Fruit fly (Drosophila melanogaster) whole organism, embryonic: ENCODE measurements around the gene SkpC.

ENCODE experiments used
- Atf6 ChIP-seq: fragments of 200-800 bp; sonication (Bioruptor generic); IDR thresholded peaks from 2 replicates; pipeline ENCODE4 v1.3.6; 2022; ENCODE audit warnings: missing biosample characterization, missing genetic modification characterization
- Bgb ChIP-seq: fragments of 200-800 bp; sonication (Bioruptor generic); IDR thresholded peaks from 2 replicates; pipeline ENCODE4 v1.3.6; 2022; ENCODE audit warnings: missing biosample characterization, missing genetic modification characterization; ENCODE audit not compliant: partially characterized antibody
- CG10979 ChIP-seq: fragments of 200-800 bp; sonication (Bioruptor generic); optimal IDR thresholded peaks from 2 replicates; lab custom pipeline; 2018; ENCODE audit warnings: missing biosample characterization, mild to moderate bottlenecking, missing genetic modification characterization, moderate library complexity
- CG11398 ChIP-seq: fragments of 200-800 bp; sonication (Bioruptor generic); optimal IDR thresholded peaks from 2 replicates; lab custom pipeline; 2016; ENCODE audit warnings: missing biosample characterization, missing genetic modification characterization
- CG11504 ChIP-seq: fragments of 200-800 bp; sonication (Bioruptor generic); optimal IDR thresholded peaks from 3 replicates; lab custom pipeline; 2019; ENCODE audit warnings: missing biosample characterization, mild to moderate bottlenecking, missing genetic modification characterization, moderate library complexity
- CG12236 ChIP-seq: fragments of 200-800 bp; sonication (Bioruptor generic); optimal IDR thresholded peaks from 2 replicates; lab custom pipeline; 2016; ENCODE audit warnings: missing biosample characterization, missing genetic modification characterization
- CG15601 ChIP-seq: fragments of 200-800 bp; sonication (Bioruptor generic); optimal IDR thresholded peaks from 3 replicates; lab custom pipeline; 2019; ENCODE audit warnings: missing biosample characterization, mild to moderate bottlenecking, missing genetic modification characterization, moderate library complexity
- CG18476 ChIP-seq: fragments of 200-800 bp; sonication (Bioruptor generic); optimal IDR thresholded peaks from 2 replicates; lab custom pipeline; 2016; ENCODE audit warnings: missing biosample characterization, mild to moderate bottlenecking, missing genetic modification characterization
- CG18619 ChIP-seq: fragments of 200-800 bp; sonication (Bioruptor generic); optimal IDR thresholded peaks from 3 replicates; lab custom pipeline; 2017; ENCODE audit warnings: missing biosample characterization, mild to moderate bottlenecking, missing genetic modification characterization
- CG3838 ChIP-seq: fragments of 200-800 bp; sonication (Bioruptor generic); optimal IDR thresholded peaks from 3 replicates; lab custom pipeline; 2016; ENCODE audit warnings: missing biosample characterization, missing genetic modification characterization
- CG4424 ChIP-seq: fragments of 200-800 bp; sonication (Bioruptor generic); optimal IDR thresholded peaks from 3 replicates; lab custom pipeline; 2016; ENCODE audit warnings: missing biosample characterization, missing genetic modification characterization
- CG5180 ChIP-seq: fragments of 200-800 bp; sonication (Bioruptor generic); optimal IDR thresholded peaks from 3 replicates; lab custom pipeline; 2017; ENCODE audit warnings: missing biosample characterization, missing genetic modification characterization, mild to moderate bottlenecking, moderate library complexity, missing genetic modification reagents
- CG8359 ChIP-seq: fragments of 200-800 bp; sonication (Bioruptor generic); optimal IDR thresholded peaks from 2 replicates; lab custom pipeline; 2017; ENCODE audit warnings: missing biosample characterization, mild to moderate bottlenecking, missing genetic modification characterization, borderline replicate concordance
- CG8944 ChIP-seq: fragments of 200-800 bp; sonication (Bioruptor generic); optimal IDR thresholded peaks from 3 replicates; lab custom pipeline; 2016; ENCODE audit warnings: missing biosample characterization, missing genetic modification characterization
- CG9876 ChIP-seq: fragments of 200-800 bp; sonication (Bioruptor generic); optimal IDR thresholded peaks from 2 replicates; lab custom pipeline; 2016; ENCODE audit warnings: missing biosample characterization, missing genetic modification characterization
- CG9932 ChIP-seq: fragments of 200-800 bp; sonication (Bioruptor generic); IDR thresholded peaks from 2 replicates; pipeline ENCODE4 v1.3.6; 2022; ENCODE audit warnings: missing biosample characterization, missing genetic modification characterization
- Doc2 ChIP-seq: fragments of 200-800 bp; sonication (Bioruptor generic); IDR thresholded peaks from 2 replicates; pipeline ENCODE4 v1.3.6; 2022; ENCODE audit warnings: missing biosample characterization, missing genetic modification characterization
- HLH4C ChIP-seq: fragments of 200-800 bp; sonication (Bioruptor generic); IDR thresholded peaks from 3 replicates; pipeline ENCODE4 v1.3.6; 2022; ENCODE audit warnings: missing biosample characterization, missing genetic modification characterization; ENCODE audit not compliant: partially characterized antibody
- Hmx ChIP-seq: fragments of 200-800 bp; sonication (Bioruptor generic); optimal IDR thresholded peaks from 2 replicates; lab custom pipeline; 2016; ENCODE audit warnings: missing biosample characterization, missing genetic modification characterization
- MESR4 ChIP-seq: fragments of 200-800 bp; sonication (Bioruptor generic); optimal IDR thresholded peaks from 2 replicates; lab custom pipeline; 2018; ENCODE audit warnings: missing biosample characterization, mild to moderate bottlenecking, missing genetic modification characterization, moderate library complexity
- MTF-1 ChIP-seq: fragments of 200-800 bp; sonication (Bioruptor generic); optimal IDR thresholded peaks from 2 replicates; lab custom pipeline; 2018; ENCODE audit warnings: missing biosample characterization, mild to moderate bottlenecking, missing genetic modification characterization, borderline replicate concordance
- Neu2 ChIP-seq: fragments of 200-800 bp; sonication (Bioruptor generic); optimal IDR thresholded peaks from 3 replicates; lab custom pipeline; 2016; ENCODE audit warnings: missing biosample characterization, missing genetic modification characterization, borderline replicate concordance
- Oaz ChIP-seq: fragments of 200-800 bp; sonication (Bioruptor generic); IDR thresholded peaks from 2 replicates; pipeline ENCODE4 v1.3.6; 2022; ENCODE audit warnings: missing biosample characterization, missing genetic modification characterization
- Six4 ChIP-seq: fragments of 200-800 bp; sonication (Bioruptor generic); optimal IDR thresholded peaks from 2 replicates; lab custom pipeline; 2016; ENCODE audit warnings: missing biosample characterization, missing genetic modification characterization
- Xbp1 ChIP-seq: fragments of 200-800 bp; sonication (Bioruptor generic); optimal IDR thresholded peaks from 3 replicates; lab custom pipeline; 2016; ENCODE audit warnings: missing biosample characterization, mild to moderate bottlenecking, missing genetic modification characterization
- cad ChIP-seq: fragments of >200 bp; optimal IDR thresholded peaks from 2 replicates; lab custom pipeline; 2017; ENCODE audit warnings: missing biosample characterization, missing genetic modification characterization
- caup ChIP-seq: fragments of 200-800 bp; sonication (Bioruptor generic); optimal IDR thresholded peaks from 3 replicates; lab custom pipeline; 2017; ENCODE audit warnings: missing biosample characterization, mild to moderate bottlenecking, missing genetic modification characterization, moderate library complexity; ENCODE audit not compliant: severe bottlenecking
- chm ChIP-seq: fragments of 200-800 bp; sonication (Bioruptor generic); IDR thresholded peaks from 2 replicates; pipeline ENCODE4 v1.3.6; 2022; ENCODE audit warnings: missing biosample characterization, missing genetic modification characterization
- crol ChIP-seq: fragments of 200-800 bp; sonication (Bioruptor generic); IDR thresholded peaks from 2 replicates; pipeline ENCODE4 v1.3.6; 2022; ENCODE audit warnings: missing biosample characterization, missing genetic modification characterization
- en ChIP-seq: fragments of 200-800 bp; sonication (Bioruptor generic); optimal IDR thresholded peaks from 2 replicates; lab custom pipeline; 2016; ENCODE audit warnings: missing biosample characterization, missing genetic modification characterization
- gfzf ChIP-seq: fragments of 200-800 bp; sonication (Bioruptor generic); optimal IDR thresholded peaks from 2 replicates; lab custom pipeline; 2016; ENCODE audit warnings: missing biosample characterization, mild to moderate bottlenecking, missing genetic modification characterization, moderate library complexity
- grn ChIP-seq: fragments of 200-800 bp; sonication (Bioruptor generic); optimal IDR thresholded peaks from 3 replicates; lab custom pipeline; 2017; ENCODE audit warnings: missing biosample characterization, missing genetic modification characterization
- hkb ChIP-seq, 2 experiments: fragments of 200-800 bp in 1 of 2; fragments of >200 bp in 1 of 2; sonication (Bioruptor generic) in 1 of 2; IDR thresholded peaks in 1 of 2; optimal IDR thresholded peaks in 1 of 2; 2 replicates each; pipeline versions ENCODE4 v1.3.6 to Lab custom; 2017 to 2022; ENCODE audit warnings: missing biosample characterization in 1 of 2, missing genetic modification characterization in 1 of 2
- klu ChIP-seq: fragments of 200-800 bp; sonication (Bioruptor generic); IDR thresholded peaks from 2 replicates; pipeline ENCODE4 v1.3.6; 2022; ENCODE audit warnings: missing biosample characterization, missing genetic modification characterization
- knrl ChIP-seq: fragments of 200-800 bp; sonication (Bioruptor generic); IDR thresholded peaks from 3 replicates; pipeline ENCODE4 v1.3.6; 2022; ENCODE audit warnings: missing biosample characterization, missing genetic modification characterization; ENCODE audit not compliant: partially characterized antibody
- lmd ChIP-seq: fragments of 200-800 bp; sonication (Bioruptor generic); IDR thresholded peaks from 2 replicates; pipeline ENCODE4 v1.3.6; 2022; ENCODE audit warnings: missing biosample characterization, missing genetic modification characterization
- mirr ChIP-seq: fragments of 200-800 bp; sonication (Bioruptor generic); optimal IDR thresholded peaks from 3 replicates; lab custom pipeline; 2018; ENCODE audit warnings: missing biosample characterization, mild to moderate bottlenecking, missing genetic modification characterization
- pan ChIP-seq, 4 experiments: fragments of >200 bp in 3 of 4; fragments of 200-800 bp in 1 of 4; sonication (Bioruptor generic) in 1 of 4; optimal IDR thresholded peaks in 3 of 4; IDR thresholded peaks in 1 of 4; 2 replicates each; pipeline versions ENCODE4 v1.3.6 to Lab custom; 2017 to 2022; ENCODE audit warnings: missing biosample characterization in 2 of 4, missing genetic modification characterization in 2 of 4, mixed read lengths in 1 of 4
- row ChIP-seq: fragments of 200-800 bp; sonication (Bioruptor generic); IDR thresholded peaks from 3 replicates; pipeline ENCODE4 v1.3.6; 2022; ENCODE audit warnings: missing biosample characterization, missing genetic modification characterization
- sd ChIP-seq: fragments of 200-800 bp; sonication (Bioruptor generic); optimal IDR thresholded peaks from 3 replicates; lab custom pipeline; 2018; ENCODE audit warnings: missing biosample characterization, mild to moderate bottlenecking, missing genetic modification characterization, moderate library complexity
- seq ChIP-seq: fragments of 200-800 bp; sonication (Bioruptor generic); IDR thresholded peaks from 2 replicates; pipeline ENCODE4 v1.3.6; 2022; ENCODE audit warnings: missing biosample characterization, missing genetic modification characterization
- stc ChIP-seq: fragments of 200-800 bp; sonication (Bioruptor generic); IDR thresholded peaks from 2 replicates; pipeline ENCODE4 v1.3.6; 2022; ENCODE audit warnings: missing biosample characterization, missing genetic modification characterization
- tgo ChIP-seq: fragments of 200-800 bp; sonication (Bioruptor generic); IDR thresholded peaks from 3 replicates; pipeline ENCODE4 v1.3.6; 2022; ENCODE audit warnings: missing biosample characterization, missing genetic modification characterization
- tin ChIP-seq: fragments of 200-800 bp; sonication (Bioruptor generic); optimal IDR thresholded peaks from 3 replicates; lab custom pipeline; 2016; ENCODE audit warnings: missing biosample characterization, missing genetic modification characterization
- tll ChIP-seq, 2 experiments: fragments of 200-800 bp in 1 of 2; fragments of >200 bp in 1 of 2; sonication (Bioruptor generic) in 1 of 2; optimal IDR thresholded peaks; 2 replicates each; lab custom pipeline; 2017 to 2019; ENCODE audit warnings: missing biosample characterization in 2 of 2, missing genetic modification characterization in 2 of 2, mild to moderate bottlenecking in 1 of 2, moderate library complexity in 1 of 2
- usp ChIP-seq: fragments of >200 bp; optimal IDR thresholded peaks from 2 replicates; lab custom pipeline; 2017; ENCODE audit warnings: missing biosample characterization, missing genetic modification characterization
- vfl ChIP-seq: fragments of 200-800 bp; sonication (Bioruptor generic); optimal IDR thresholded peaks from 2 replicates; lab custom pipeline; 2016; ENCODE audit warnings: missing biosample characterization, missing genetic modification characterization
- zfh2 ChIP-seq: fragments of 200-800 bp; sonication (Bioruptor generic); optimal IDR thresholded peaks from 2 replicates; lab custom pipeline; 2016; ENCODE audit warnings: missing biosample characterization, missing genetic modification characterization

SkpC gene

DNA sequence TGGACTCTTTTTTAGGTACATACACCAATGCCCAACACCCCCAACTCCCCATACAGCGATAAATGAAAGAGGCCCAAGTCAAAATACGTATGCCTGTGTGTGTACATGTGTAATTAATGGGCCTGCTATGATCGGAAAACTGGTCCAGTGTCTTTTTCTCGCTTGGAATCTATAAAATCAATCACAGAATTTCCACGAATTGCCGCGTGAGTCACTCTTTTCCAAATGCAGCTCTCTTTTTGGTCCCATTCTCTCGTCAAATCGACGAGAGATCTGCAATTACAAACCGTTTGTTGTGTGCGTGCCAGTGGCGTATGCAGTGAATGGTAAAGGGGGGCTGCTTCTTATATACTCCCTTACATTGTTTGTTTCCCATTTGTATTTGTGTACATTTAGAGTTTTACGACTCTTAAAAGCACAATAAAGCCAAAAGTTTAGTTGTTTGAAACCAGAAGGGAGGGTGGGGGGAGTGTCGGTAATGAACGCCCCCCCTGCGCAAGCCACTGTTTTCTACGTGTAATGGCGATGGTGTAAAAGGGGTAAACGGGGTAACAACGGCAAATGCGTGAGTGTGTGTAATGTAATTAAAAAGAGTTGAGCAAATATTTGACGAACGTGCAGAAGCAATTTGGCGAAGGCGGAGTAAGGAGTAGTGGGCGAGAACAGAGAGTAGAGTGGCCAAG, 31.0 kb downstream of the SkpC start (continued):
- peak; percentile 98 for TF ChIP-seq row (GFP tag; lab: Robert Waterston, UW)
- TF ChIP-seq gfzf (GFP tag; lab: Kevin White, UChicago) = peak; percentile 5
- TF ChIP-seq CG9876 (GFP tag; lab: Kevin White, UChicago) = peak; percentile 93
- TF ChIP-seq CG12236 (GFP tag; lab: Kevin White, UChicago) = peak; percentile 88
- TF ChIP-seq Six4 (GFP tag; lab: Kevin White, UChicago) = peak; percentile 90
- peak; percentile 93 for TF ChIP-seq CG10979 (tag; lab: Kevin White, UChicago)
- TF ChIP-seq Neu2 (GFP tag; lab: Kevin White, UChicago) = peak; percentile 89
- no peak for TF ChIP-seq usp (GFP tag; lab: Kevin White, UChicago)
- peak; percentile 91 for TF ChIP-seq stc (GFP tag; lab: Robert Waterston, UW)
- TF ChIP-seq Bgb (GFP tag; lab: Robert Waterston, UW) = no peak
- peak in 1 of 2 experiments; percentile 35 for TF ChIP-seq tll (GFP tag; optimal IDR thresholded peaks at IDR 0.05; lab: Kevin White, UChicago)
- peak; percentile 72 for TF ChIP-seq vfl (GFP tag; lab: Kevin White, UChicago)
- peak; percentile 48 for TF ChIP-seq MESR4 (GFP tag; lab: Kevin White, UChicago)
- TF ChIP-seq Atf6 (GFP tag; lab: Robert Waterston, UW) = peak; percentile 91
- peak; percentile 84 for TF ChIP-seq CG5180 (GFP tag; lab: Kevin White, UChicago)
- peak; percentile 77 for TF ChIP-seq MTF-1
- TF ChIP-seq CG11504 (tag; lab: Kevin White, UChicago) = peak; percentile 95
- peak; percentile 96 for TF ChIP-seq tgo (GFP tag; lab: Robert Waterston, UW)
- peak; percentile 90 for TF ChIP-seq CG15601 (tag; lab: Kevin White, UChicago)
- TF ChIP-seq CG9932 (GFP tag; lab: Robert Waterston, UW) = peak; percentile 86
- TF ChIP-seq Hmx (GFP tag; lab: Kevin White, UChicago) = peak; percentile 33
- peak; percentile 85 for TF ChIP-seq Doc2 (GFP tag; lab: Robert Waterston, UW)
- TF ChIP-seq CG8359 = peak; percentile 76
- peak; percentile 83 for TF ChIP-seq CG3838 (GFP tag; lab: Kevin White, UChicago)
- peak; percentile 83 for TF ChIP-seq sd
- peak; percentile 49 for TF ChIP-seq grn (GFP tag; lab: Kevin White, UChicago)
- TF ChIP-seq knrl (GFP tag; lab: Robert Waterston, UW) = peak; percentile 40; the same call in 1 of the 3 replicates
- TF ChIP-seq en = peak; percentile 88
- peak; percentile 92 for TF ChIP-seq CG4424 (GFP tag; lab: Kevin White, UChicago)
- peak; percentile 95 for TF ChIP-seq Xbp1 (GFP tag; lab: Kevin White, UChicago)
- peak; percentile 96 for TF ChIP-seq crol (GFP tag; lab: Robert Waterston, UW)
- TF ChIP-seq CG18619 (GFP tag; lab: Kevin White, UChicago) = peak; percentile 91
- TF ChIP-seq klu (GFP tag; lab: Robert Waterston, UW) = peak; percentile 88
- no peak for TF ChIP-seq HLH4C (GFP tag; lab: Robert Waterston, UW)
- TF ChIP-seq CG11398 (GFP tag; lab: Kevin White, UChicago) = peak; percentile 90
- TF ChIP-seq CG18476 (GFP tag; lab: Kevin White, UChicago) = peak; percentile 88
- no peak for TF ChIP-seq pan (optimal IDR thresholded peaks at IDR 0.05; lab: Kevin White, UChicago)
- TF ChIP-seq pan (GFP tag; optimal IDR thresholded peaks at IDR 0.05 in 1 of 2, IDR thresholded peaks at IDR 0.05 in 1 of 2) = peak in 1 of 2 experiments; percentile 96
- peak; percentile 89 for TF ChIP-seq chm (GFP tag; lab: Robert Waterston, UW)
- TF ChIP-seq lmd (GFP tag; lab: Robert Waterston, UW) = peak; percentile 97
- TF ChIP-seq CG8944 (GFP tag; lab: Kevin White, UChicago) = peak; percentile 95
- TF ChIP-seq cad = no peak
- TF ChIP-seq hkb (optimal IDR thresholded peaks at IDR 0.05; lab: Kevin White, UChicago) = no peak
- TF ChIP-seq hkb (GFP tag; IDR thresholded peaks at IDR 0.05; lab: Robert Waterston, UW) = peak; percentile 96
- peak; percentile 93 for TF ChIP-seq Oaz (GFP tag; lab: Robert Waterston, UW)
- TF ChIP-seq caup (GFP tag; lab: Kevin White, UChicago) = peak; percentile 91
- peak; percentile 87 for TF ChIP-seq mirr (GFP tag; lab: Kevin White, UChicago)
- TF ChIP-seq seq (GFP tag; lab: Robert Waterston, UW) = peak; percentile 93
- TF ChIP-seq zfh2 (GFP tag; lab: Kevin White, UChicago) = peak; percentile 80
- TF ChIP-seq tin (GFP tag; lab: Kevin White, UChicago) = peak; percentile 94
